Fruit fly (Drosophila melanogaster) whole organism, embryonic: Measurements from ENCODE around the gene CG9855.

ENCODE experiments used
- Ada2b ChIP-seq: fragments of 200-800 bp; sonication (Bioruptor generic); IDR thresholded peaks from 2 replicates; pipeline ENCODE4 v1.3.6; 2022; ENCODE audit warnings: missing biosample characterization, missing genetic modification characterization
- B-H1 ChIP-seq: fragments of 200-800 bp; sonication (Bioruptor generic); IDR thresholded peaks from 3 replicates; pipeline ENCODE4 v1.3.6; 2022; ENCODE audit warnings: missing biosample characterization, missing genetic modification characterization
- CG10147 ChIP-seq: fragments of 200-800 bp; sonication (Bioruptor generic); optimal IDR thresholded peaks from 2 replicates; lab custom pipeline; 2019; ENCODE audit warnings: missing biosample characterization, mild to moderate bottlenecking, missing genetic modification characterization, moderate library complexity
- CG11504 ChIP-seq: fragments of 200-800 bp; sonication (Bioruptor generic); optimal IDR thresholded peaks from 3 replicates; lab custom pipeline; 2019; ENCODE audit warnings: missing biosample characterization, mild to moderate bottlenecking, missing genetic modification characterization, moderate library complexity
- CG12299 ChIP-seq: fragments of 200-800 bp; sonication (Bioruptor generic); optimal IDR thresholded peaks from 2 replicates; lab custom pipeline; 2018; ENCODE audit warnings: missing biosample characterization, mild to moderate bottlenecking, missing genetic modification characterization
- CG12659 ChIP-seq: fragments of 200-800 bp; sonication (Bioruptor generic); optimal IDR thresholded peaks from 3 replicates; lab custom pipeline; 2017; ENCODE audit warnings: mild to moderate bottlenecking, missing biosample characterization, missing genetic modification reagents, missing genetic modification characterization
- CG14710 ChIP-seq: fragments of 200-800 bp; sonication (Bioruptor generic); optimal IDR thresholded peaks from 3 replicates; lab custom pipeline; 2019; ENCODE audit warnings: missing biosample characterization, mild to moderate bottlenecking, missing genetic modification characterization, moderate library complexity
- CG15073 ChIP-seq: fragments of 200-800 bp; sonication (Bioruptor generic); optimal IDR thresholded peaks from 2 replicates; lab custom pipeline; 2016; ENCODE audit warnings: missing biosample characterization, missing genetic modification characterization
- CG15514 ChIP-seq: fragments of 200-800 bp; sonication (Bioruptor generic); optimal IDR thresholded peaks from 3 replicates; lab custom pipeline; 2017; ENCODE audit warnings: missing biosample characterization, missing genetic modification characterization, mild to moderate bottlenecking, moderate library complexity, missing genetic modification reagents
- CG2202 ChIP-seq: fragments of 200-800 bp; sonication (Bioruptor generic); optimal IDR thresholded peaks from 2 replicates; lab custom pipeline; 2018; ENCODE audit warnings: missing biosample characterization, mild to moderate bottlenecking, missing genetic modification characterization
- CG33213 ChIP-seq: fragments of 200-800 bp; sonication (Bioruptor generic); optimal IDR thresholded peaks from 3 replicates; lab custom pipeline; 2016; ENCODE audit warnings: missing biosample characterization, missing genetic modification characterization
- CG33557 ChIP-seq: fragments of 200-800 bp; sonication (Bioruptor generic); optimal IDR thresholded peaks from 2 replicates; lab custom pipeline; 2019; ENCODE audit warnings: missing biosample characterization, mild to moderate bottlenecking, missing genetic modification characterization, moderate library complexity
- CG3407 ChIP-seq: fragments of 200-800 bp; sonication (Bioruptor generic); optimal IDR thresholded peaks from 2 replicates; lab custom pipeline; 2018; ENCODE audit warnings: missing biosample characterization, mild to moderate bottlenecking, missing genetic modification characterization
- CG5180 ChIP-seq: fragments of 200-800 bp; sonication (Bioruptor generic); optimal IDR thresholded peaks from 3 replicates; lab custom pipeline; 2017; ENCODE audit warnings: missing biosample characterization, missing genetic modification characterization, mild to moderate bottlenecking, moderate library complexity, missing genetic modification reagents
- CG7357 ChIP-seq: fragments of 200-800 bp; sonication (Bioruptor generic); IDR thresholded peaks from 3 replicates; pipeline ENCODE4 v1.3.6; 2022; ENCODE audit warnings: missing biosample characterization, missing genetic modification characterization
- CG7786 ChIP-seq: fragments of 200-800 bp; sonication (Bioruptor generic); optimal IDR thresholded peaks from 2 replicates; lab custom pipeline; 2016; ENCODE audit warnings: missing biosample characterization, missing genetic modification characterization
- CG8281 ChIP-seq: fragments of 200-800 bp; sonication (Bioruptor generic); optimal IDR thresholded peaks from 2 replicates; lab custom pipeline; 2018; ENCODE audit warnings: missing biosample characterization, mild to moderate bottlenecking, missing genetic modification characterization, moderate library complexity
- CG8388 ChIP-seq: fragments of 200-800 bp; sonication (Bioruptor generic); optimal IDR thresholded peaks from 2 replicates; lab custom pipeline; 2019; ENCODE audit warnings: missing biosample characterization, mild to moderate bottlenecking, missing genetic modification characterization, moderate library complexity
- Chrac-16 ChIP-seq: fragments of 200-800 bp; sonication (Bioruptor generic); optimal IDR thresholded peaks from 3 replicates; lab custom pipeline; 2016; ENCODE audit warnings: missing biosample characterization, missing genetic modification characterization
- Dip3 ChIP-seq: fragments of 200-800 bp; sonication (Bioruptor generic); optimal IDR thresholded peaks from 3 replicates; lab custom pipeline; 2016; ENCODE audit warnings: missing biosample characterization, missing genetic modification characterization
- E2f2 ChIP-seq: fragments of 200-800 bp; sonication (Bioruptor generic); IDR thresholded peaks from 2 replicates; pipeline ENCODE4 v1.3.6; 2022; ENCODE audit warnings: missing biosample characterization, missing genetic modification characterization
- Fer1 ChIP-seq: fragments of 200-800 bp; sonication (Bioruptor generic); optimal IDR thresholded peaks from 2 replicates; lab custom pipeline; 2017; ENCODE audit warnings: missing biosample characterization, mild to moderate bottlenecking, missing genetic modification characterization
- HmgZ ChIP-seq: fragments of 200-800 bp; sonication (Bioruptor generic); optimal IDR thresholded peaks from 2 replicates; lab custom pipeline; 2018; ENCODE audit warnings: missing biosample characterization, mild to moderate bottlenecking, missing genetic modification characterization
- Hmr ChIP-seq: fragments of 200-800 bp; sonication (Bioruptor generic); optimal IDR thresholded peaks from 3 replicates; lab custom pipeline; 2017; ENCODE audit warnings: mild to moderate bottlenecking, missing biosample characterization, missing genetic modification reagents, missing genetic modification characterization
- Hmx ChIP-seq: fragments of 200-800 bp; sonication (Bioruptor generic); optimal IDR thresholded peaks from 2 replicates; lab custom pipeline; 2016; ENCODE audit warnings: missing biosample characterization, missing genetic modification characterization
- Jarid2 ChIP-seq: fragments of 200-800 bp; sonication (Bioruptor generic); optimal IDR thresholded peaks from 3 replicates; lab custom pipeline; 2017; ENCODE audit warnings: mild to moderate bottlenecking, missing biosample characterization, missing genetic modification reagents, missing genetic modification characterization
- MTF-1 ChIP-seq: fragments of 200-800 bp; sonication (Bioruptor generic); optimal IDR thresholded peaks from 2 replicates; lab custom pipeline; 2018; ENCODE audit warnings: missing biosample characterization, mild to moderate bottlenecking, missing genetic modification characterization, borderline replicate concordance
- Nf-YB ChIP-seq: fragments of 200-800 bp; sonication (Bioruptor generic); optimal IDR thresholded peaks from 3 replicates; lab custom pipeline; 2019; ENCODE audit warnings: missing biosample characterization, mild to moderate bottlenecking, missing genetic modification characterization, moderate library complexity
- Stat92E ChIP-seq, 3 experiments: fragments of >200 bp in 2 of 3; fragments of 200-800 bp in 1 of 3; sonication (Bioruptor generic) in 1 of 3; optimal IDR thresholded peaks; 2 replicates each; lab custom pipeline; 2017 to 2019; ENCODE audit warnings: missing biosample characterization in 3 of 3, missing genetic modification characterization in 3 of 3, mild to moderate bottlenecking in 1 of 3, moderate library complexity in 1 of 3
- Taf1 ChIP-seq: fragments of 200-800 bp; sonication (Bioruptor generic); IDR thresholded peaks from 2 replicates; pipeline ENCODE4 v1.3.6; 2022; ENCODE audit warnings: missing biosample characterization, missing genetic modification characterization
- abd-A ChIP-seq: fragments of 200-800 bp; sonication (Bioruptor generic); optimal IDR thresholded peaks from 3 replicates; lab custom pipeline; 2019; ENCODE audit warnings: missing biosample characterization, mild to moderate bottlenecking, missing genetic modification characterization, moderate library complexity
- bigmax ChIP-seq: fragments of 200-800 bp; sonication (Bioruptor generic); optimal IDR thresholded peaks from 2 replicates; lab custom pipeline; 2018; ENCODE audit warnings: missing biosample characterization, mild to moderate bottlenecking, missing genetic modification characterization
- crc ChIP-seq: fragments of 200-800 bp; sonication (Bioruptor generic); optimal IDR thresholded peaks from 2 replicates; lab custom pipeline; 2016; ENCODE audit warnings: missing biosample characterization, missing genetic modification characterization
- da ChIP-seq: fragments of 200-800 bp; sonication (Bioruptor generic); optimal IDR thresholded peaks from 2 replicates; lab custom pipeline; 2016; ENCODE audit warnings: missing biosample characterization, missing genetic modification characterization
- danr ChIP-seq: fragments of 200-800 bp; sonication (Bioruptor generic); IDR thresholded peaks from 2 replicates; pipeline ENCODE4 v1.3.6; 2022; ENCODE audit warnings: missing biosample characterization, missing genetic modification characterization
- gem ChIP-seq: fragments of 200-800 bp; sonication (Bioruptor generic); optimal IDR thresholded peaks from 2 replicates; lab custom pipeline; 2019; ENCODE audit warnings: missing biosample characterization, mild to moderate bottlenecking, missing genetic modification characterization, moderate library complexity
- inv ChIP-seq: fragments of 200-800 bp; sonication (Bioruptor generic); IDR thresholded peaks from 2 replicates; pipeline ENCODE4 v1.3.6; 2022; ENCODE audit warnings: missing biosample characterization, missing genetic modification characterization; ENCODE audit not compliant: partially characterized antibody
- jigr1 ChIP-seq: fragments of 200-800 bp; sonication (Bioruptor generic); IDR thresholded peaks from 3 replicates; pipeline ENCODE4 v1.3.6; 2022; ENCODE audit warnings: missing biosample characterization, missing genetic modification characterization
- lola ChIP-seq, 3 experiments: fragments of >200 bp in 2 of 3; fragments of 200-800 bp in 1 of 3; sonication (Bioruptor generic) in 1 of 3; optimal IDR thresholded peaks; 2 replicates each; lab custom pipeline; 2017 to 2019; ENCODE audit warnings: missing biosample characterization in 3 of 3, missing genetic modification characterization in 3 of 3, mild to moderate bottlenecking in 1 of 3, moderate library complexity in 1 of 3
- pan ChIP-seq, 4 experiments: fragments of >200 bp in 3 of 4; fragments of 200-800 bp in 1 of 4; sonication (Bioruptor generic) in 1 of 4; optimal IDR thresholded peaks in 3 of 4; IDR thresholded peaks in 1 of 4; 2 replicates each; pipeline versions ENCODE4 v1.3.6 to Lab custom; 2017 to 2022; ENCODE audit warnings: missing biosample characterization in 2 of 4, missing genetic modification characterization in 2 of 4, mixed read lengths in 1 of 4
- peb ChIP-seq: fragments of 200-800 bp; sonication (Bioruptor generic); IDR thresholded peaks from 2 replicates; pipeline ENCODE4 v1.3.6; 2022; ENCODE audit warnings: missing biosample characterization, missing genetic modification characterization
- sens-2 ChIP-seq: fragments of 200-800 bp; sonication (Bioruptor generic); IDR thresholded peaks from 2 replicates; pipeline ENCODE4 v1.3.6; 2022; ENCODE audit warnings: missing biosample characterization, missing genetic modification characterization
- so ChIP-seq: fragments of 200-800 bp; sonication (Bioruptor generic); IDR thresholded peaks from 3 replicates; pipeline ENCODE4 v1.3.6; 2022; ENCODE audit warnings: missing biosample characterization, missing genetic modification characterization
- sr ChIP-seq: fragments of 200-800 bp; sonication (Bioruptor generic); IDR thresholded peaks from 3 replicates; pipeline ENCODE4 v1.3.6; 2022; ENCODE audit warnings: missing biosample characterization, missing genetic modification characterization
- tll ChIP-seq, 2 experiments: fragments of 200-800 bp in 1 of 2; fragments of >200 bp in 1 of 2; sonication (Bioruptor generic) in 1 of 2; optimal IDR thresholded peaks; 2 replicates each; lab custom pipeline; 2017 to 2019; ENCODE audit warnings: missing biosample characterization in 2 of 2, missing genetic modification characterization in 2 of 2, mild to moderate bottlenecking in 1 of 2, moderate library complexity in 1 of 2
- tna ChIP-seq: fragments of 200-800 bp; sonication (Bioruptor generic); IDR thresholded peaks from 2 replicates; pipeline ENCODE4 v1.3.6; 2022; ENCODE audit warnings: missing biosample characterization, missing genetic modification characterization; ENCODE audit not compliant: partially characterized antibody
- vvl ChIP-seq: fragments of 200-800 bp; sonication (Bioruptor generic); IDR thresholded peaks from 2 replicates; pipeline ENCODE4 v1.3.6; 2022; ENCODE audit warnings: missing biosample characterization, missing genetic modification characterization

The CG9855 gene

dm6 chr3R:4433441-4434077, 35.9 kb upstream of the CG9855 start, which contains the start of the genes eIF3a and CG1074:
TSS of gene eIF3a (minus strand) at chr3R:4433895.
TSS of gene CG1074 (plus strand) at chr3R:4433965.
- TF ChIP-seq Taf1 (no peak), abd-A (no peak), CG7786 (GFP tag; lab: Kevin White, UChicago) (peak; percentile 36), pan (optimal IDR thresholded peaks at IDR 0.05; lab: Kevin White, UChicago) (no peak), pan (GFP tag; optimal IDR thresholded peaks at IDR 0.05 in 1 of 2, IDR thresholded peaks at IDR 0.05 in 1 of 2) (peak in 1 of 2 experiments; percentile 69), jigr1 (no peak), sr (peak; percentile 69; the same call in 2 of the 3 replicates), CG5180 (GFP tag; lab: Kevin White, UChicago) (no peak), Fer1 (GFP tag; lab: Kevin White, UChicago) (peak; percentile 82), gem (tag; lab: Kevin White, UChicago) (no peak), E2f2 (GFP tag; lab: Robert Waterston, UW) (peak; percentile 66), B-H1 (GFP tag; lab: Robert Waterston, UW) (peak; percentile 17; the same call in 1 of the 3 replicates), CG3407 (peak; percentile 50), so (peak; percentile 25; the same call in 1 of the 3 replicates), CG15073 (GFP tag; lab: Kevin White, UChicago) (no peak), CG33557 (GFP tag; lab: Kevin White, UChicago) (peak; percentile 56), Jarid2 (GFP tag; lab: Kevin White, UChicago) (no peak), Hmx (GFP tag; lab: Kevin White, UChicago) (no peak), MTF-1 (GFP tag; lab: Kevin White, UChicago) (peak; percentile 55), vvl (GFP tag; lab: Robert Waterston, UW) (peak; percentile 85), peb (GFP tag; lab: Robert Waterston, UW) (no peak), Stat92E (GFP tag; optimal IDR thresholded peaks at IDR 0.05; lab: Kevin White, UChicago) (peak in 1 of 3 experiments; percentile 56), CG12299 (tag; lab: Kevin White, UChicago) (peak; percentile 60), Chrac-16 (GFP tag; lab: Kevin White, UChicago) (peak; percentile 27), CG10147 (GFP tag; lab: Kevin White, UChicago) (peak; percentile 44), Ada2b (GFP tag; lab: Robert Waterston, UW) (peak; percentile 48), crc (GFP tag; lab: Kevin White, UChicago) (no peak), CG2202 (tag; lab: Kevin White, UChicago) (peak; percentile 44), CG11504 (tag; lab: Kevin White, UChicago) (no peak), Dip3 (peak; percentile 59), Nf-YB (GFP tag; lab: Kevin White, UChicago) (peak; percentile 32), CG15514 (peak; percentile 91), sens-2 (no peak), lola (GFP tag; optimal IDR thresholded peaks at IDR 0.05; lab: Kevin White, UChicago) (peak in 1 of 3 experiments; percentile 2), CG33213 (GFP tag; lab: Kevin White, UChicago) (peak; percentile 78), HmgZ (tag; lab: Kevin White, UChicago) (peak; percentile 87), CG8281 (no peak), Hmr (GFP tag; lab: Kevin White, UChicago) (no peak), tna (GFP tag; lab: Robert Waterston, UW) (peak; percentile 94), CG7357 (GFP tag; lab: Robert Waterston, UW) (no peak), tll (GFP tag; optimal IDR thresholded peaks at IDR 0.05; lab: Kevin White, UChicago) (peak in 1 of 2 experiments; percentile 68), CG14710 (tag; lab: Kevin White, UChicago) (peak; percentile 80), bigmax (GFP tag; lab: Kevin White, UChicago) (peak; percentile 46), inv (GFP tag; lab: Robert Waterston, UW) (peak; percentile 96), danr (GFP tag; lab: Robert Waterston, UW) (no peak), da (GFP tag; lab: Kevin White, UChicago) (peak; percentile 67), CG12659 (GFP tag; lab: Kevin White, UChicago) (peak; percentile 95), CG8388 (GFP tag; lab: Kevin White, UChicago) (no peak)
